Worm (Caenorhabditis elegans) whole organism, young adult: ENCODE measurements around the gene hira-1.

Experiments used
- K11D2.4 ChIP-seq: fragments of 200-800 bp; sonication (Bioruptor generic); IDR thresholded peaks from 2 replicates; pipeline ENCODE4 v1.3.6; 2022; ENCODE audit warnings: missing genetic modification reagents, missing genetic modification characterization, missing compliant biosample characterization
- T26A5.8 ChIP-seq: sonication (generic microtip); optimal IDR thresholded peaks from 2 replicates; lab custom pipeline; 2016; ENCODE audit warnings: missing genetic modification characterization, missing compliant biosample characterization
- Y56A3A.18 ChIP-seq: fragments of 200-800 bp; sonication (Bioruptor generic); IDR thresholded peaks from 2 replicates; pipeline ENCODE4 v1.3.6; 2022; ENCODE audit warnings: missing genetic modification reagents, missing genetic modification characterization, missing compliant biosample characterization
- Y67H2A.10 ChIP-seq: fragments of 200-800 bp; sonication (Bioruptor generic); conservative IDR thresholded peaks from 2 replicates; pipeline ENCODE4 v1.3.6; 2022; ENCODE audit warnings: missing genetic modification reagents, missing genetic modification characterization, missing compliant biosample characterization
- Y95B8A.8 ChIP-seq: fragments of 200-800 bp; sonication (Bioruptor generic); IDR thresholded peaks from 2 replicates; pipeline ENCODE4 v1.3.6; 2022; ENCODE audit warnings: missing genetic modification reagents, missing genetic modification characterization, missing compliant biosample characterization
- akir-1 ChIP-seq: fragments of 200-800 bp; sonication (Bioruptor generic); optimal IDR thresholded peaks from 2 replicates; lab custom pipeline; 2018; ENCODE audit warnings: mild to moderate bottlenecking, missing genetic modification characterization, moderate library complexity, missing compliant biosample characterization
- attf-3 ChIP-seq: fragments of 200-800 bp; sonication (Bioruptor generic); conservative IDR thresholded peaks from 2 replicates; pipeline ENCODE4 v1.3.6; 2022; ENCODE audit warnings: missing genetic modification reagents, missing genetic modification characterization, missing compliant biosample characterization
- attf-5 ChIP-seq: fragments of 200-800 bp; sonication (Bioruptor generic); optimal IDR thresholded peaks from 2 replicates; lab custom pipeline; 2018; ENCODE audit warnings: mild to moderate bottlenecking, missing genetic modification characterization, missing compliant biosample characterization
- cebp-1 ChIP-seq, 2 experiments: fragments of 200-800 bp in 1 of 2; sonication (Bioruptor generic) in 1 of 2; sonication (generic microtip) in 1 of 2; IDR thresholded peaks in 1 of 2; optimal IDR thresholded peaks in 1 of 2; 2 replicates each; pipeline versions ENCODE4 v1.3.6 to Lab custom; 2017 to 2022; ENCODE audit warnings: missing compliant biosample characterization in 2 of 2, missing genetic modification characterization in 2 of 2, mild to moderate bottlenecking in 1 of 2, missing genetic modification reagents in 1 of 2, moderate library complexity in 1 of 2
- cebp-2 ChIP-seq: fragments of 200-800 bp; sonication (Bioruptor generic); IDR thresholded peaks from 2 replicates; pipeline ENCODE4 v1.3.6; 2022; ENCODE audit warnings: missing genetic modification characterization, missing compliant biosample characterization
- ceh-100 ChIP-seq: fragments of 200-800 bp; sonication (Bioruptor generic); IDR thresholded peaks from 2 replicates; pipeline ENCODE4 v1.3.6; 2022; ENCODE audit warnings: missing genetic modification reagents, missing genetic modification characterization, missing compliant biosample characterization
- chd-7 ChIP-seq: sonication (generic microtip); optimal IDR thresholded peaks from 2 replicates; lab custom pipeline; 2016; ENCODE audit warnings: mild to moderate bottlenecking, missing genetic modification characterization, moderate library complexity, missing compliant biosample characterization
- die-1 ChIP-seq: sonication (generic microtip); optimal IDR thresholded peaks from 2 replicates; lab custom pipeline; 2016; ENCODE audit warnings: missing genotype, mild to moderate bottlenecking, missing genetic modification characterization, missing compliant biosample characterization
- efl-1 ChIP-seq: fragments of 150-350 bp; optimal IDR thresholded peaks from 2 replicates; lab custom pipeline; 2014; ENCODE audit warnings: missing biosample characterization, missing genetic modification reagents, missing genetic modification characterization
- hlh-12 ChIP-seq: sonication (generic microtip); optimal IDR thresholded peaks from 2 replicates; lab custom pipeline; 2016; ENCODE audit warnings: missing genetic modification characterization, missing compliant biosample characterization
- hmg-20 ChIP-seq: fragments of 200-800 bp; sonication (Bioruptor generic); IDR thresholded peaks from 2 replicates; pipeline ENCODE4 v1.3.6; 2022; ENCODE audit warnings: missing genetic modification reagents, missing genetic modification characterization, missing compliant biosample characterization
- let-526 ChIP-seq: fragments of 200-800 bp; sonication (Bioruptor generic); IDR thresholded peaks from 2 replicates; pipeline ENCODE4 v1.3.6; 2022; ENCODE audit warnings: missing genetic modification reagents, missing genetic modification characterization, missing compliant biosample characterization
- lin-35 ChIP-seq, 3 experiments: fragments of 150-350 bp in 2 of 3; sonication (generic microtip) in 1 of 3; optimal IDR thresholded peaks; 2 replicates each; lab custom pipeline; 2014 to 2018; ENCODE audit warnings: missing biosample characterization in 3 of 3, missing genetic modification characterization in 3 of 3, missing genetic modification reagents in 3 of 3
- lin-40 ChIP-seq: sonication (generic microtip); optimal IDR thresholded peaks from 2 replicates; lab custom pipeline; 2016; ENCODE audit warnings: missing genetic modification characterization, mild to moderate bottlenecking, missing compliant biosample characterization, missing genotype, missing genetic modification reagents
- lsl-1 ChIP-seq: fragments of 200-800 bp; sonication (Bioruptor generic); optimal IDR thresholded peaks from 2 replicates; lab custom pipeline; 2018; ENCODE audit warnings: mild to moderate bottlenecking, missing genetic modification characterization, moderate library complexity, missing compliant biosample characterization
- lsy-27 ChIP-seq: sonication (generic microtip); optimal IDR thresholded peaks from 2 replicates; lab custom pipeline; 2017; ENCODE audit warnings: missing genetic modification characterization, mild to moderate bottlenecking, missing compliant biosample characterization, antibody characterized with exemption, missing genotype, borderline replicate concordance; ENCODE audit not compliant: insufficient read depth
- madf-10 ChIP-seq: sonication (generic microtip); optimal IDR thresholded peaks from 2 replicates; lab custom pipeline; 2016; ENCODE audit warnings: mild to moderate bottlenecking, missing genetic modification characterization, missing compliant biosample characterization
- madf-3 ChIP-seq: fragments of 200-800 bp; sonication (Bioruptor generic); IDR thresholded peaks from 2 replicates; pipeline ENCODE4 v1.3.6; 2022; ENCODE audit warnings: missing genetic modification reagents, missing genetic modification characterization, missing compliant biosample characterization
- mcd-1 ChIP-seq: fragments of 200-800 bp; sonication (Bioruptor generic); IDR thresholded peaks from 2 replicates; pipeline ENCODE4 v1.3.6; 2022; ENCODE audit warnings: missing genetic modification reagents, missing genetic modification characterization, missing compliant biosample characterization
- mxl-1 ChIP-seq: sonication (generic microtip); optimal IDR thresholded peaks from 2 replicates; lab custom pipeline; 2016; ENCODE audit warnings: missing genetic modification characterization, missing compliant biosample characterization
- nhr-27 ChIP-seq: fragments of 200-800 bp; sonication (Bioruptor generic); optimal IDR thresholded peaks from 2 replicates; lab custom pipeline; 2018; ENCODE audit warnings: mild to moderate bottlenecking, missing genetic modification characterization, moderate library complexity, missing compliant biosample characterization
- pbrm-1 ChIP-seq: fragments of 200-800 bp; sonication (Bioruptor generic); IDR thresholded peaks from 2 replicates; pipeline ENCODE4 v1.3.6; 2022; ENCODE audit warnings: missing genetic modification reagents, missing genetic modification characterization, missing compliant biosample characterization
- rpc-1 ChIP-seq, 2 experiments: fragments of 150-350 bp in 1 of 2; sonication (generic microtip) in 1 of 2; optimal IDR thresholded peaks; 2 replicates each; lab custom pipeline; 2014 to 2018; ENCODE audit warnings: missing biosample characterization in 1 of 2, missing genetic modification characterization in 1 of 2, missing genetic modification reagents in 1 of 2, missing genotype in 1 of 2
- snpc-1.3 ChIP-seq: sonication (generic microtip); optimal IDR thresholded peaks from 2 replicates; lab custom pipeline; 2017; ENCODE audit warnings: missing genetic modification characterization, mild to moderate bottlenecking, missing compliant biosample characterization, antibody characterized with exemption, moderate library complexity, missing genotype, missing genetic modification reagents; ENCODE audit not compliant: insufficient read depth
- sptf-2 ChIP-seq: fragments of 200-800 bp; sonication (Bioruptor generic); optimal IDR thresholded peaks from 2 replicates; lab custom pipeline; 2018; ENCODE audit warnings: mild to moderate bottlenecking, missing genetic modification characterization, missing compliant biosample characterization
- tbx-9 ChIP-seq: sonication (generic microtip); optimal IDR thresholded peaks from 2 replicates; lab custom pipeline; 2016; ENCODE audit warnings: borderline replicate concordance, missing genetic modification characterization, inconsistent platforms, missing compliant biosample characterization
- ztf-18 ChIP-seq: sonication (generic microtip); optimal IDR thresholded peaks from 2 replicates; lab custom pipeline; 2016; ENCODE audit warnings: missing genotype, mild to moderate bottlenecking, missing genetic modification characterization, missing compliant biosample characterization

The hira-1 gene

DNA sequence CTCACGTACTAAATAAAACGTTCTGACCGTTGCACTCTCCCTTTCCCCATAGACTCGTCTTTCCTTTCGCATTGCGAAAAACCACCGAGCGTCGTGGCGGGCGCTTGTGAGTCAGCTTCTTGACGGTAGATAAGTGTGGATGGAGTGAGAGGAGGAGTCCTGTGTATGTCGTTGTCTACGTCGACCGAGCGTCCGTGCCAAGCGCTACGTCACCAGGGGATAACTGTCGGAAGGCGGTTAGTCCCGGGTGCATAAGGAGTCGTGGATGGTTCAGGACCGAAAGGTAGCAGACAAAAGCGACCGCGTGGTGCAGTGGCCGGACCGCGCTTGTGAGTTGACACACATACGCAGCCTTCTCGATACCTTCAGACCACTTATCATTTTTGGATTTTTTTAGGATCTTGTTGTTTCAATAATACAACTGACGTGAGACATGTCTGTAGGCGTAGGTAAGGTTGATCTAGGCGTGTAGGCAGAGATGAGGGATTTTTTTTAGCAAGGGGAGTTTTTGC lies 20.3 kb downstream of the hira-1 start (continued):
- 0 out of 2 replicates have a peak, but pooled peaks have one; percentile 75 for TF ChIP-seq cebp-2

DNA sequence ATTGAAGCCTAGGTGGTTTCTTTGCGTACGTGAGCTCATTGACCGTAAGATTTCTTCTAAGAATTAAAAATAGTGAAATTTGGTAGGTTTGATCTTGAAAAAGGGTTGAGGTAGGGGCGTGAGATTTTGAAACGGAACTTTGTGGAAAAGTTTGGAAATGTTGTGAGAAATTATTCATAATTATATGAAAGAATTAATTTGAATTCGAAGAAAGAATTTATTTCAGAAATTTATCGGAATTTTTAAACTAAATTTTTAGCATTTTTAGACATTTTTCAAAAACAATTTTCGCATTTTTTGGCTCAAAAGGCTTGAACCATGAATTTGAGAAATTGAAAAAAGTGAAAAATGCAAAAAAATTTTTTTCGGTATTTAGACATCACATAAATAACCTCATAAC lies 23.2 kb downstream of the hira-1 start:
- TF ChIP-seq T26A5.8 (tag; lab: Kevin White, UChicago), result no peak
- no peak for TF ChIP-seq cebp-1 (GFP tag; IDR thresholded peaks at IDR 0.05; lab: Robert Waterston, UW)
- TF ChIP-seq cebp-1 (tag; optimal IDR thresholded peaks at IDR 0.05; lab: Kevin White, UChicago), result no peak
- no peak for TF ChIP-seq let-526 (GFP tag; lab: Robert Waterston, UW)
- TF ChIP-seq ceh-100, result no peak
- no peak for TF ChIP-seq lsy-27 (tag; lab: Kevin White, UChicago)
- no peak for TF ChIP-seq Y56A3A.18 (GFP tag; lab: Robert Waterston, UW)
- TF ChIP-seq lin-35 (GFP tag; optimal IDR thresholded peaks at IDR 0.05; lab: Kevin White, UChicago), result no peak
- TF ChIP-seq madf-3 (GFP tag; lab: Robert Waterston, UW), result no peak
- no peak for TF ChIP-seq nhr-27 (tag; lab: Kevin White, UChicago)
- no peak for TF ChIP-seq attf-3 (GFP tag; lab: Robert Waterston, UW)
- no peak for TF ChIP-seq tbx-9 (tag; lab: Kevin White, UChicago)
- no peak for TF ChIP-seq attf-5
- TF ChIP-seq ztf-18, result no peak
- TF ChIP-seq mxl-1, result no peak
- no peak for TF ChIP-seq madf-10 (tag; lab: Kevin White, UChicago)

ce11 chrIII:5215375-5215774 lies 24.5 kb downstream of the hira-1 start, which contains the start of gene ZC155.4:
ZC155.4 (minus strand) TSS chrIII:5215475.
- peak; percentile 42 for TF ChIP-seq efl-1 (GFP tag; lab: Kevin White, UChicago)
- TF ChIP-seq Y95B8A.8 (GFP tag; lab: Robert Waterston, UW), result no peak
- TF ChIP-seq lsl-1 (GFP tag; lab: Kevin White, UChicago), result peak; percentile 67

DNA sequence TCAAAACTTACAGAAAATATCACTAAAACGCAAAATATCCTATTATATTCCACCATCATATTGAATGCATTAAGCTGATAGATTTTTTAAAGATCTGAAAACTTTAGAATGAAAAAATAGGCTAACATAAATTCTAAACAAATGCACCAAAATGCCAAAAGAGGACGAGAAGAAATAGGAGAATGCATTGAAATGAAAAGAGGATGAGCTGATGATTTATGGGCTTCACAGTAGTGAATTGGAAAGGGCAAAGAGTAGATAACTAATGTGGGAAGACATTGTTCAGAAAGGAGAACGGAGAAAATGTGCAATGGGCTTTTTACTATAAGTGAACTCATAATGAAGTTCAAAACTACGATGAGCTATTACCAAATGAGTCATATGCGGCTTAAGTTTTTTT lies 26.6 kb downstream of the hira-1 start, which contains the start of gene cutl-19:
Gene cutl-19 (minus strand): TSS at position 101 of the 400 bp plus-strand sequence.
- no peak for TF ChIP-seq sptf-2 (GFP tag; lab: Kevin White, UChicago)
- TF ChIP-seq die-1 (tag; lab: Kevin White, UChicago), result no peak
- TF ChIP-seq hlh-12 (tag; lab: Kevin White, UChicago), result no peak
- TF ChIP-seq chd-7 (tag; lab: Kevin White, UChicago), result no peak

DNA sequence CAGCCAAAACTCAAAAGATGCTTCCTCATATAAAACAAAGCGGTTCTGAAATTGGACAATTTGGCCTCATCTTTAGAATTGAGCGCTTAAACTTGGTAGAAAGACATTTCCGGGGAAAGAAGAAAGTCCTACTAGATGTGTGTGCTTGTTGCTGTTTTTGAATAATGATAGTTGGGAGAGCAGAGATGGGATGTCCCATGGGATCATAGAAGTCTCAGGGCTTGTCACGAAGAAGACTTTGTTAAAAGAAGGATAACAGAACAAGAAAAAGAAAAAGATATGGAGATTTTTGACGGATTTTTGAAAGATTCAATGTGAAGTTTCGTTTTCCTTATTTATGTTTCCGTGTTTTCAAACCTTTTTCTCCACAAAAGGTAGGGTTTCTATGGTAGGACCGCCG lies 27.8 kb downstream of the hira-1 start, which contains the start of gene ZC155.2:
Gene ZC155.2 (plus strand): TSS at position 301 of the 400 bp plus-strand sequence.
- TF ChIP-seq mcd-1 (no peak), rpc-1 (optimal IDR thresholded peaks at IDR 0.05; lab: Kevin White, UChicago) (no peak), rpc-1 (tag; optimal IDR thresholded peaks at IDR 0.05; lab: Kevin White, UChicago) (no peak), Y67H2A.10 (no peak), ceh-100 (no peak), lin-40 (tag; lab: Kevin White, UChicago) (no peak), akir-1 (GFP tag; lab: Kevin White, UChicago) (no peak), lsy-27 (tag; lab: Kevin White, UChicago) (no peak), snpc-1.3 (tag; lab: Kevin White, UChicago) (no peak), pbrm-1 (GFP tag; lab: Robert Waterston, UW) (no peak), K11D2.4 (GFP tag; lab: Robert Waterston, UW) (no peak), hmg-20 (no peak)
